Fruit fly (Drosophila melanogaster) whole organism, prepupa: ENCODE data around the gene drn.

Experiments used
- Blimp-1 ChIP-seq: fragments of 200-800 bp; sonication (Bioruptor generic); optimal IDR thresholded peaks from 3 replicates; lab custom pipeline; 2017; ENCODE audit warnings: missing biosample characterization, missing genetic modification characterization, mild to moderate bottlenecking, moderate library complexity, missing genetic modification reagents
- CG10631 ChIP-seq: fragments of 200-800 bp; sonication (Bioruptor generic); optimal IDR thresholded peaks from 2 replicates; lab custom pipeline; 2016; ENCODE audit warnings: missing biosample characterization, missing genetic modification characterization
- CG10669 ChIP-seq: fragments of 200-800 bp; sonication (Bioruptor generic); optimal IDR thresholded peaks from 3 replicates; lab custom pipeline; 2018; ENCODE audit warnings: missing biosample characterization, mild to moderate bottlenecking, missing genetic modification characterization, moderate library complexity
- CG11294 ChIP-seq: fragments of 200-800 bp; sonication (Bioruptor generic); IDR thresholded peaks from 2 replicates; pipeline ENCODE4 v1.3.6; 2022; ENCODE audit warnings: missing biosample characterization, missing genetic modification characterization
- CG11762 ChIP-seq: fragments of 200-800 bp; sonication (Bioruptor generic); optimal IDR thresholded peaks from 3 replicates; lab custom pipeline; 2016; ENCODE audit warnings: missing biosample characterization, missing genetic modification characterization; ENCODE audit not compliant: insufficient read depth
- CG11902 ChIP-seq: fragments of 200-800 bp; sonication (Bioruptor generic); optimal IDR thresholded peaks from 3 replicates; lab custom pipeline; 2016; ENCODE audit warnings: missing biosample characterization, missing genetic modification characterization
- CG15336 ChIP-seq: fragments of 200-800 bp; sonication (Bioruptor generic); IDR thresholded peaks from 2 replicates; pipeline ENCODE4 v1.3.6; 2022; ENCODE audit warnings: missing biosample characterization, missing genetic modification characterization
- CG1621 ChIP-seq: fragments of 200-800 bp; sonication (Bioruptor generic); optimal IDR thresholded peaks from 3 replicates; lab custom pipeline; 2018; ENCODE audit warnings: missing biosample characterization, mild to moderate bottlenecking, missing genetic modification characterization
- CG3032 ChIP-seq: fragments of 200-800 bp; optimal IDR thresholded peaks from 2 replicates; lab custom pipeline; 2019; ENCODE audit warnings: missing biosample characterization, mild to moderate bottlenecking, missing genetic modification characterization, moderate library complexity
- CG31627 ChIP-seq: fragments of 200-800 bp; sonication (Bioruptor generic); optimal IDR thresholded peaks from 3 replicates; lab custom pipeline; 2016; ENCODE audit warnings: missing biosample characterization, missing genetic modification characterization
- CG32006 ChIP-seq: fragments of 200-800 bp; sonication (Bioruptor generic); optimal IDR thresholded peaks from 3 replicates; lab custom pipeline; 2017; ENCODE audit warnings: missing biosample characterization, mild to moderate bottlenecking, missing genetic modification characterization
- CG34406 ChIP-seq: fragments of 200-800 bp; sonication (Bioruptor generic); optimal IDR thresholded peaks from 3 replicates; lab custom pipeline; 2016; ENCODE audit warnings: missing biosample characterization, missing genetic modification characterization
- CG3919 ChIP-seq: fragments of 200-800 bp; sonication (Bioruptor generic); optimal IDR thresholded peaks from 3 replicates; lab custom pipeline; 2016; ENCODE audit warnings: missing biosample characterization, missing genetic modification characterization
- CG4318 ChIP-seq: fragments of 200-800 bp; sonication (Bioruptor generic); optimal IDR thresholded peaks from 3 replicates; lab custom pipeline; 2017; ENCODE audit warnings: missing biosample characterization, mild to moderate bottlenecking, missing genetic modification characterization
- CG6163 ChIP-seq: fragments of 200-800 bp; sonication (Bioruptor generic); IDR thresholded peaks from 3 replicates; pipeline ENCODE4 v1.3.6; 2022; ENCODE audit warnings: missing biosample characterization, missing genetic modification characterization
- CG6276 ChIP-seq: fragments of 200-800 bp; sonication (Bioruptor generic); optimal IDR thresholded peaks from 2 replicates; lab custom pipeline; 2017; ENCODE audit warnings: missing biosample characterization, mild to moderate bottlenecking, missing genetic modification characterization
- CG6792 ChIP-seq: fragments of 200-800 bp; sonication (Bioruptor generic); optimal IDR thresholded peaks from 3 replicates; lab custom pipeline; 2016; ENCODE audit warnings: missing biosample characterization, missing genetic modification characterization
- CG6808 ChIP-seq: fragments of 200-800 bp; sonication (Bioruptor generic); optimal IDR thresholded peaks from 3 replicates; lab custom pipeline; 2017; ENCODE audit warnings: missing biosample characterization, missing genetic modification characterization, mild to moderate bottlenecking, moderate library complexity, missing genetic modification reagents
- CG6854 ChIP-seq: fragments of 200-800 bp; sonication (Bioruptor generic); optimal IDR thresholded peaks from 2 replicates; lab custom pipeline; 2017; ENCODE audit warnings: missing biosample characterization, mild to moderate bottlenecking, missing genetic modification characterization
- CG7368 ChIP-seq: fragments of 200-800 bp; sonication (Bioruptor generic); optimal IDR thresholded peaks from 3 replicates; lab custom pipeline; 2016; ENCODE audit warnings: missing biosample characterization, missing genetic modification characterization
- CG8119 ChIP-seq: fragments of 200-800 bp; sonication (Bioruptor generic); IDR thresholded peaks from 3 replicates; pipeline ENCODE4 v1.3.6; 2022; ENCODE audit warnings: missing biosample characterization, missing genetic modification characterization
- CG8319 ChIP-seq: fragments of 200-800 bp; sonication (Bioruptor generic); optimal IDR thresholded peaks from 3 replicates; lab custom pipeline; 2016; ENCODE audit warnings: missing biosample characterization, missing genetic modification characterization
- CG9139 ChIP-seq: fragments of 200-800 bp; sonication (Bioruptor generic); optimal IDR thresholded peaks from 3 replicates; lab custom pipeline; 2017; ENCODE audit warnings: missing biosample characterization, mild to moderate bottlenecking, missing genetic modification characterization
- Eip75B ChIP-seq: fragments of 200-800 bp; sonication (Bioruptor generic); optimal IDR thresholded peaks from 3 replicates; lab custom pipeline; 2016; ENCODE audit warnings: missing biosample characterization, missing genetic modification characterization
- Eip78C ChIP-seq: fragments of 200-800 bp; sonication (Bioruptor generic); peaks from one replicate; lab custom pipeline; 2016; ENCODE audit warnings: missing biosample characterization, missing genetic modification characterization
- Eip93F ChIP-seq: fragments of 200-800 bp; sonication (Bioruptor generic); optimal IDR thresholded peaks from 2 replicates; lab custom pipeline; 2016; ENCODE audit warnings: missing biosample characterization, mild to moderate bottlenecking, missing genetic modification characterization
- Ets21C ChIP-seq: fragments of 200-800 bp; sonication (Bioruptor generic); optimal IDR thresholded peaks from 3 replicates; lab custom pipeline; 2016; ENCODE audit warnings: missing biosample characterization, missing genetic modification characterization
- Gug ChIP-seq: fragments of 200-800 bp; sonication (Bioruptor generic); IDR thresholded peaks from 2 replicates; pipeline ENCODE4 v1.3.6; 2022; ENCODE audit warnings: missing biosample characterization, missing genetic modification characterization
- Hr39 ChIP-seq: fragments of 200-800 bp; sonication (Bioruptor generic); optimal IDR thresholded peaks from 2 replicates; lab custom pipeline; 2016; ENCODE audit warnings: missing biosample characterization, missing genetic modification characterization
- Hr4 ChIP-seq: fragments of 200-800 bp; sonication (Bioruptor generic); optimal IDR thresholded peaks from 3 replicates; lab custom pipeline; 2016; ENCODE audit warnings: missing biosample characterization, missing genetic modification characterization
- Lpt ChIP-seq: fragments of 200-800 bp; sonication (Bioruptor generic); optimal IDR thresholded peaks from 3 replicates; lab custom pipeline; 2016; ENCODE audit warnings: missing biosample characterization, missing genetic modification characterization
- Met ChIP-seq: fragments of 200-800 bp; sonication (Bioruptor generic); optimal IDR thresholded peaks from 3 replicates; lab custom pipeline; 2016; ENCODE audit warnings: missing biosample characterization, missing genetic modification characterization
- OdsH ChIP-seq: fragments of 200-800 bp; sonication (Bioruptor generic); optimal IDR thresholded peaks from 3 replicates; lab custom pipeline; 2016; ENCODE audit warnings: missing biosample characterization, missing genetic modification characterization
- Smox ChIP-seq: fragments of 200-800 bp; sonication (Bioruptor generic); optimal IDR thresholded peaks from 3 replicates; lab custom pipeline; 2016; ENCODE audit warnings: missing biosample characterization, missing genetic modification characterization
- Sox102F ChIP-seq: fragments of 200-800 bp; sonication (Bioruptor generic); optimal IDR thresholded peaks from 2 replicates; lab custom pipeline; 2016; ENCODE audit warnings: missing biosample characterization, mild to moderate bottlenecking, missing genetic modification characterization
- Sox14 ChIP-seq: fragments of 200-800 bp; sonication (Bioruptor generic); optimal IDR thresholded peaks from 3 replicates; lab custom pipeline; 2016; ENCODE audit warnings: missing biosample characterization, missing genetic modification characterization
- achi ChIP-seq: fragments of 200-800 bp; sonication (Bioruptor generic); optimal IDR thresholded peaks from 3 replicates; lab custom pipeline; 2016; ENCODE audit warnings: missing biosample characterization, missing genetic modification characterization
- acj6 ChIP-seq: fragments of 200-800 bp; sonication (Bioruptor generic); optimal IDR thresholded peaks from 3 replicates; lab custom pipeline; 2016; ENCODE audit warnings: missing biosample characterization, missing genetic modification characterization
- cyc ChIP-seq: fragments of 200-800 bp; sonication (Bioruptor generic); optimal IDR thresholded peaks from 3 replicates; lab custom pipeline; 2016; ENCODE audit warnings: missing biosample characterization, missing genetic modification characterization
- dsx ChIP-seq: fragments of 200-800 bp; optimal IDR thresholded peaks from 3 replicates; lab custom pipeline; 2019; ENCODE audit warnings: missing biosample characterization, mild to moderate bottlenecking, missing genetic modification characterization, moderate library complexity; ENCODE audit not compliant: poor library complexity, severe bottlenecking
- esn ChIP-seq: fragments of 200-800 bp; sonication (Bioruptor generic); optimal IDR thresholded peaks from 2 replicates; lab custom pipeline; 2016; ENCODE audit warnings: missing biosample characterization, mild to moderate bottlenecking, missing genetic modification characterization, moderate library complexity
- fd85E ChIP-seq: fragments of 200-800 bp; sonication (Bioruptor generic); optimal IDR thresholded peaks from 3 replicates; lab custom pipeline; 2016; ENCODE audit warnings: missing biosample characterization, missing genetic modification characterization
- fkh ChIP-seq: fragments of 200-800 bp; sonication (Bioruptor generic); optimal IDR thresholded peaks from 3 replicates; lab custom pipeline; 2017; ENCODE audit warnings: missing biosample characterization, mild to moderate bottlenecking, missing genetic modification characterization, moderate library complexity
- net ChIP-seq: fragments of 200-800 bp; sonication (Bioruptor generic); optimal IDR thresholded peaks from 3 replicates; lab custom pipeline; 2016; ENCODE audit warnings: missing biosample characterization, missing genetic modification characterization
- pdm3 ChIP-seq: fragments of 200-800 bp; sonication (Bioruptor generic); optimal IDR thresholded peaks from 3 replicates; lab custom pipeline; 2016; ENCODE audit warnings: missing biosample characterization, missing genetic modification characterization
- salr ChIP-seq, 2 experiments: fragments of 200-800 bp; sonication (Bioruptor generic); optimal IDR thresholded peaks; 3 replicates each; lab custom pipeline; 2016 to 2018; ENCODE audit warnings: missing biosample characterization in 2 of 2, missing genetic modification characterization in 2 of 2, mild to moderate bottlenecking in 1 of 2
- ss ChIP-seq, 2 experiments: fragments of 200-800 bp; sonication (Bioruptor generic); optimal IDR thresholded peaks; 2 replicates in 1 of 2; 3 replicates in 1 of 2; lab custom pipeline; 2017 to 2018; ENCODE audit warnings: mild to moderate bottlenecking in 2 of 2, missing biosample characterization in 2 of 2, missing genetic modification characterization in 2 of 2, moderate library complexity in 1 of 2
- svp ChIP-seq: fragments of 200-800 bp; sonication (Bioruptor generic); peaks from one replicate; lab custom pipeline; 2016; ENCODE audit warnings: missing biosample characterization, missing genetic modification characterization

drn gene

dm6 chr3R:9401127-9401603 is 61.1 kb downstream of the drn start, which contains the start of the genes RpL34b and CG8132 (continued):
- peak; percentile 88 for TF ChIP-seq Eip93F (GFP tag; lab: Kevin White, UChicago)
- peak; percentile 96 for TF ChIP-seq Eip75B (GFP tag; lab: Kevin White, UChicago)
- peak; percentile 96 for TF ChIP-seq Eip78C
- TF ChIP-seq CG4318: no peak
- TF ChIP-seq CG6854 (GFP tag; lab: Kevin White, UChicago): peak; percentile 88
- TF ChIP-seq fkh (GFP tag; lab: Kevin White, UChicago): peak; percentile 87
- peak; percentile 79 for TF ChIP-seq fd85E
- peak in 1 of 2 experiments; percentile 84 for TF ChIP-seq ss (GFP tag; optimal IDR thresholded peaks at IDR 0.05; lab: Kevin White, UChicago)
- TF ChIP-seq net (GFP tag; lab: Kevin White, UChicago): peak; percentile 86
- peak; percentile 91 for TF ChIP-seq Hr4 (GFP tag; lab: Kevin White, UChicago)
- TF ChIP-seq svp (GFP tag; lab: Kevin White, UChicago): peak; percentile 95
- TF ChIP-seq CG6792 (GFP tag; lab: Kevin White, UChicago): peak; percentile 92
- peak; percentile 89 for TF ChIP-seq achi (GFP tag; lab: Kevin White, UChicago)
- peak; percentile 92 for TF ChIP-seq Sox14 (GFP tag; lab: Kevin White, UChicago)
- TF ChIP-seq CG1621 (tag; lab: Kevin White, UChicago): peak; percentile 82
- TF ChIP-seq CG32006: peak; percentile 89
- TF ChIP-seq acj6 (GFP tag; lab: Kevin White, UChicago): peak; percentile 94
- TF ChIP-seq salr (GFP tag; optimal IDR thresholded peaks at IDR 0.05; lab: Kevin White, UChicago): peak; percentile 76 to 89
- TF ChIP-seq CG11902 (GFP tag; lab: Kevin White, UChicago): peak; percentile 90
- TF ChIP-seq esn: peak; percentile 96
- peak; percentile 93 for TF ChIP-seq Ets21C
- TF ChIP-seq CG10669 (GFP tag; lab: Kevin White, UChicago): peak; percentile 84
- TF ChIP-seq Met (GFP tag; lab: Kevin White, UChicago): peak; percentile 93
- TF ChIP-seq dsx: peak; percentile 81
- TF ChIP-seq CG15336 (GFP tag; lab: Robert Waterston, UW): peak; percentile 86
- TF ChIP-seq CG10631 (GFP tag; lab: Kevin White, UChicago): peak; percentile 95
- no peak for TF ChIP-seq CG6276 (GFP tag; lab: Kevin White, UChicago)
- peak; percentile 84 for TF ChIP-seq CG11762
- peak; percentile 88 for TF ChIP-seq CG34406 (GFP tag; lab: Kevin White, UChicago)
- TF ChIP-seq CG8319 (GFP tag; lab: Kevin White, UChicago): peak; percentile 85
- peak; percentile 95 for TF ChIP-seq cyc (GFP tag; lab: Kevin White, UChicago)
- TF ChIP-seq pdm3: peak; percentile 94
- TF ChIP-seq CG8119 (GFP tag; lab: Robert Waterston, UW): peak; percentile 86

- TF ChIP-seq pdm3: no peak
- TF ChIP-seq CG6854 (GFP tag; lab: Kevin White, UChicago): no peak
- TF ChIP-seq CG11762: peak; percentile 54
- TF ChIP-seq Lpt (GFP tag; lab: Kevin White, UChicago): peak; percentile 3
- peak; percentile 28 for TF ChIP-seq CG34406 (GFP tag; lab: Kevin White, UChicago)
- peak; percentile 82 for TF ChIP-seq cyc (GFP tag; lab: Kevin White, UChicago)
- no peak for TF ChIP-seq CG10631 (GFP tag; lab: Kevin White, UChicago)
- TF ChIP-seq CG6163 (GFP tag; lab: Robert Waterston, UW): peak; percentile 61; the same call in 2 of the 3 replicates
- TF ChIP-seq Eip75B (GFP tag; lab: Kevin White, UChicago): no peak
- TF ChIP-seq CG4318: no peak
- no peak for TF ChIP-seq OdsH (GFP tag; lab: Kevin White, UChicago)
- no peak for TF ChIP-seq Blimp-1 (GFP tag; lab: Kevin White, UChicago)
- TF ChIP-seq Smox (GFP tag; lab: Kevin White, UChicago): no peak
- TF ChIP-seq CG9139: no peak
- peak; percentile 78 for TF ChIP-seq CG31627 (GFP tag; lab: Kevin White, UChicago)
- no peak for TF ChIP-seq CG32006
- TF ChIP-seq CG3919 (GFP tag; lab: Kevin White, UChicago): no peak
- TF ChIP-seq CG8119 (GFP tag; lab: Robert Waterston, UW): no peak
- TF ChIP-seq CG3032 (tag; lab: Kevin White, UChicago): peak; percentile 44
- no peak for TF ChIP-seq dsx
- no peak for TF ChIP-seq CG10669 (GFP tag; lab: Kevin White, UChicago)
- no peak for TF ChIP-seq Sox102F
- 0 out of 2 replicates have a peak, but pooled peaks have one; percentile 17 for TF ChIP-seq CG11294 (GFP tag; lab: Robert Waterston, UW)
- no peak for TF ChIP-seq CG7368 (GFP tag; lab: Kevin White, UChicago)
- peak; percentile 14 for TF ChIP-seq CG11902 (GFP tag; lab: Kevin White, UChicago)
- no peak for TF ChIP-seq salr (GFP tag; optimal IDR thresholded peaks at IDR 0.05; lab: Kevin White, UChicago)
- no peak for TF ChIP-seq Hr39 (GFP tag; lab: Kevin White, UChicago)
- no peak for TF ChIP-seq CG6808 (GFP tag; lab: Kevin White, UChicago)
- TF ChIP-seq Gug (GFP tag; lab: Robert Waterston, UW): peak; percentile 52
These were observed 64.1 kb downstream of the drn start, which contains the start of the genes CG9356, BBIP1 and CG8135 for dm6 chr3R:9404104-9404512. TSS of gene CG9356 (minus strand) at chr3R:9404269. TSS of gene BBIP1 (plus strand) at chr3R:9404385. TSS of gene CG8135 (plus strand) at chr3R:9404385.
